Worm (Caenorhabditis elegans) whole organism, L4 larva: ENCODE results near the gene C33B4.5.
A peak's percentile ranks its signal among the peaks of the same experiment; 100 is the strongest.

ENCODE experiments used
- D1046.2 ChIP-seq: fragments of 200-800 bp; sonication (Bioruptor generic); IDR thresholded peaks from 2 replicates; pipeline ENCODE4 v1.3.6; 2022; ENCODE audit warnings: missing genetic modification characterization, missing compliant biosample characterization
- F37D6.2 ChIP-seq: sonication (generic microtip); optimal IDR thresholded peaks from 2 replicates; lab custom pipeline; 2016; ENCODE audit warnings: mild to moderate bottlenecking, missing genetic modification characterization, missing compliant biosample characterization
- F49E8.2 ChIP-seq: sonication (generic microtip); optimal IDR thresholded peaks from 2 replicates; lab custom pipeline; 2016; ENCODE audit warnings: missing compliant biosample characterization, mild to moderate bottlenecking, missing genetic modification characterization, borderline replicate concordance
- Y5F2A.4 ChIP-seq: fragments of 200-800 bp; sonication (Bioruptor generic); optimal IDR thresholded peaks from 2 replicates; lab custom pipeline; 2018; ENCODE audit warnings: mild to moderate bottlenecking, missing genetic modification characterization, missing compliant biosample characterization
- aha-1 ChIP-seq: fragments of 150-350 bp; peaks from one replicate; lab custom pipeline; 2014; ENCODE audit warnings: missing biosample characterization, missing genetic modification characterization
- ama-1 ChIP-seq: fragments of 150-350 bp; optimal IDR thresholded peaks from 2 replicates; lab custom pipeline; 2014; ENCODE audit warnings: inconsistent platforms, mixed read lengths
- attf-4 ChIP-seq: sonication (generic microtip); optimal IDR thresholded peaks from 3 replicates; lab custom pipeline; 2017; ENCODE audit warnings: missing biosample characterization, missing genetic modification characterization
- ceh-20 ChIP-seq: fragments of 200-800 bp; sonication (Bioruptor generic); IDR thresholded peaks from 2 replicates; pipeline ENCODE4 v1.3.6; 2022; ENCODE audit warnings: missing genetic modification reagents, missing genetic modification characterization, missing compliant biosample characterization
- ceh-44 ChIP-seq: fragments of 200-800 bp; sonication (Bioruptor generic); IDR thresholded peaks from 2 replicates; pipeline ENCODE4 v1.3.6; 2022; ENCODE audit warnings: missing genetic modification reagents, missing genetic modification characterization, missing compliant biosample characterization
- ceh-62 ChIP-seq: sonication (generic microtip); optimal IDR thresholded peaks from 2 replicates; lab custom pipeline; 2017; ENCODE audit warnings: missing biosample characterization, missing genetic modification characterization
- ces-1 ChIP-seq: fragments of 150-350 bp; sonication (generic microtip); optimal IDR thresholded peaks from 4 replicates; lab custom pipeline; 2014; ENCODE audit warnings: missing biosample characterization, missing genetic modification reagents, missing genetic modification characterization
- cey-2 ChIP-seq: sonication (generic microtip); optimal IDR thresholded peaks from 3 replicates; lab custom pipeline; 2017; ENCODE audit warnings: missing genetic modification characterization, mild to moderate bottlenecking, missing compliant biosample characterization, antibody characterized with exemption, borderline replicate concordance; ENCODE audit not compliant: insufficient read depth
- daf-12 ChIP-seq: fragments of 150-350 bp; optimal IDR thresholded peaks from 2 replicates; lab custom pipeline; 2014; ENCODE audit warnings: missing biosample characterization, missing genetic modification reagents, missing genetic modification characterization
- daf-8 ChIP-seq: fragments of 200-800 bp; sonication (Bioruptor generic); IDR thresholded peaks from 2 replicates; pipeline ENCODE4 v1.3.6; 2022; ENCODE audit warnings: missing genetic modification characterization, missing compliant biosample characterization
- dmd-8 ChIP-seq: fragments of 200-800 bp; sonication (Bioruptor generic); IDR thresholded peaks from 2 replicates; pipeline ENCODE4 v1.3.6; 2022; ENCODE audit warnings: missing genetic modification characterization, missing compliant biosample characterization
- lin-13 ChIP-seq: fragments of 150-350 bp; optimal IDR thresholded peaks from 2 replicates; lab custom pipeline; 2014; ENCODE audit warnings: missing biosample characterization, missing genetic modification reagents, missing genetic modification characterization
- lir-3 ChIP-seq: sonication (generic microtip); optimal IDR thresholded peaks from 2 replicates; lab custom pipeline; 2016; ENCODE audit warnings: mild to moderate bottlenecking, missing genetic modification characterization, missing compliant biosample characterization
- lsy-2 ChIP-seq, 2 experiments: fragments of 150-350 bp in 1 of 2; sonication (generic microtip) in 1 of 2; optimal IDR thresholded peaks; 2 replicates each; lab custom pipeline; 2014 to 2017; ENCODE audit warnings: missing biosample characterization in 2 of 2, missing genetic modification characterization in 2 of 2
- mdl-1 ChIP-seq, 2 experiments: fragments of 150-350 bp in 1 of 2; sonication (generic microtip) in 1 of 2; optimal IDR thresholded peaks; 2 replicates each; lab custom pipeline; 2014 to 2017; ENCODE audit warnings: missing biosample characterization in 2 of 2, missing genetic modification characterization in 2 of 2
- mep-1 ChIP-seq: fragments of 150-350 bp; sonication (generic microtip); optimal IDR thresholded peaks from 3 replicates; lab custom pipeline; 2014; ENCODE audit warnings: missing biosample characterization, missing genetic modification characterization
- mxl-2 ChIP-seq: fragments of 200-800 bp; sonication (Bioruptor generic); conservative IDR thresholded peaks from 2 replicates; pipeline ENCODE4 v1.3.6; 2022; ENCODE audit warnings: missing genetic modification reagents, missing genetic modification characterization, missing compliant biosample characterization
- mxl-3 ChIP-seq: fragments of 200-800 bp; sonication (Bioruptor generic); optimal IDR thresholded peaks from 2 replicates; lab custom pipeline; 2018; ENCODE audit warnings: mild to moderate bottlenecking, missing genetic modification characterization, missing compliant biosample characterization
- nhr-111 ChIP-seq: fragments of 200-800 bp; sonication (Bioruptor generic); optimal IDR thresholded peaks from 2 replicates; lab custom pipeline; 2018; ENCODE audit warnings: mild to moderate bottlenecking, missing genetic modification characterization, missing compliant biosample characterization
- nhr-28 ChIP-seq: fragments of 150-350 bp; optimal IDR thresholded peaks from 2 replicates; lab custom pipeline; 2014; ENCODE audit warnings: missing biosample characterization, missing genetic modification characterization
- nhr-42 ChIP-seq: fragments of 200-800 bp; sonication (Bioruptor generic); IDR thresholded peaks from 2 replicates; pipeline ENCODE4 v1.3.6; 2022; ENCODE audit warnings: missing genetic modification characterization, missing compliant biosample characterization
- nhr-48 ChIP-seq: sonication (generic microtip); optimal IDR thresholded peaks from 2 replicates; lab custom pipeline; 2016; ENCODE audit warnings: mild to moderate bottlenecking, missing genetic modification characterization, missing compliant biosample characterization
- pha-4 ChIP-seq, 2 experiments: fragments of 150-350 bp in 1 of 2; fragments of 200-800 bp in 1 of 2; sonication (Bioruptor generic) in 1 of 2; IDR thresholded peaks in 1 of 2; optimal IDR thresholded peaks in 1 of 2; 2 replicates each; pipeline versions ENCODE4 v1.3.6 to Lab custom; 2014 to 2022; ENCODE audit warnings: missing genetic modification characterization in 2 of 2, missing genetic modification reagents in 2 of 2, missing biosample characterization in 1 of 2, missing compliant biosample characterization in 1 of 2
- rbr-2 ChIP-seq: sonication (generic microtip); optimal IDR thresholded peaks from 2 replicates; lab custom pipeline; 2016; ENCODE audit warnings: missing genotype, missing genetic modification characterization, missing compliant biosample characterization
- set-16 ChIP-seq: fragments of 200-800 bp; sonication (Bioruptor generic); IDR thresholded peaks from 2 replicates; pipeline ENCODE4 v1.3.6; 2022; ENCODE audit warnings: missing genetic modification reagents, missing genetic modification characterization, missing compliant biosample characterization
- skn-1 ChIP-seq: fragments of 150-350 bp; optimal IDR thresholded peaks from 2 replicates; lab custom pipeline; 2014; ENCODE audit warnings: missing biosample characterization, missing genetic modification characterization
- snpc-1.2 ChIP-seq: fragments of 200-800 bp; sonication (Bioruptor generic); IDR thresholded peaks from 2 replicates; pipeline ENCODE4 v1.3.6; 2022; ENCODE audit warnings: missing genetic modification reagents, missing genetic modification characterization, missing compliant biosample characterization
- tag-97 ChIP-seq: fragments of 200-800 bp; sonication (Bioruptor generic); IDR thresholded peaks from 2 replicates; pipeline ENCODE4 v1.3.6; 2022; ENCODE audit warnings: missing genetic modification characterization, missing compliant biosample characterization
- unc-62 ChIP-seq, 3 experiments: fragments of 150-350 bp in 1 of 3; sonication (generic microtip); optimal IDR thresholded peaks in 2 of 3; peaks in 1 of 3; 1 replicate in 1 of 3; 2 replicates in 2 of 3; lab custom pipeline; 2014 to 2017; ENCODE audit warnings: missing biosample characterization in 3 of 3, missing genetic modification characterization in 3 of 3, missing genetic modification reagents in 3 of 3, missing genotype in 1 of 3

C33B4.5 gene

ce11 chrII:11376598-11377108 lies 6.5 kb upstream of the C33B4.5 start (continued):
- TF ChIP-seq unc-62 (GFP tag; optimal IDR thresholded peaks at IDR 0.05 in 1 of 2; lab: Kevin White, UChicago) (peak in 1 of 2 experiments; percentile 88), unc-62 (tag; optimal IDR thresholded peaks at IDR 0.05; lab: Kevin White, UChicago) (no peak), D1046.2 (GFP tag; lab: Robert Waterston, UW) (peak; percentile 73), rbr-2 (tag; lab: Kevin White, UChicago) (peak; percentile 41), lir-3 (tag; lab: Kevin White, UChicago) (no peak), ces-1 (no peak), nhr-28 (no peak), ceh-62 (tag; lab: Kevin White, UChicago) (no peak), lsy-2 (tag; optimal IDR thresholded peaks at IDR 0.05; lab: Kevin White, UChicago) (peak in 1 of 2 experiments; percentile 60), aha-1 (tag; lab: Kevin White, UChicago) (peak; percentile 82), cey-2 (tag; lab: Kevin White, UChicago) (no peak), mxl-3 (GFP tag; lab: Kevin White, UChicago) (no peak), skn-1 (tag; lab: Kevin White, UChicago) (no peak), mxl-2 (GFP tag; lab: Robert Waterston, UW) (no peak), F37D6.2 (tag; lab: Kevin White, UChicago) (no peak), ceh-20 (GFP tag; lab: Robert Waterston, UW) (no peak), nhr-111 (peak; percentile 74), daf-8 (no peak), F49E8.2 (tag; lab: Kevin White, UChicago) (peak; percentile 95), nhr-42 (GFP tag; lab: Robert Waterston, UW) (0 out of 2 replicates have a peak, but pooled peaks have one; percentile 69), snpc-1.2 (GFP tag; lab: Robert Waterston, UW) (peak; percentile 86), attf-4 (tag; lab: Kevin White, UChicago) (no peak), pha-4 (GFP tag; IDR thresholded peaks at IDR 0.05; lab: Robert Waterston, UW) (peak; percentile 66), pha-4 (tag; optimal IDR thresholded peaks at IDR 0.05; lab: Kevin White, UChicago) (no peak), dmd-8 (GFP tag; lab: Robert Waterston, UW) (peak; percentile 10; the same call in 1 of the 2 replicates), ama-1 (lab: Kevin White, UChicago) (peak; percentile 98), Y5F2A.4 (GFP tag; lab: Kevin White, UChicago) (no peak), nhr-48 (tag; lab: Kevin White, UChicago) (peak; percentile 70), lin-13 (GFP tag; lab: Kevin White, UChicago) (peak; percentile 51), mep-1 (tag; lab: Kevin White, UChicago) (peak; percentile 61)

- no peak for TF ChIP-seq lin-13 (GFP tag; lab: Kevin White, UChicago)
- TF ChIP-seq dmd-8 (GFP tag; lab: Robert Waterston, UW): no peak
- no peak for TF ChIP-seq tag-97 (GFP tag; lab: Robert Waterston, UW)
- no peak for TF ChIP-seq ceh-20 (GFP tag; lab: Robert Waterston, UW)
- no peak for TF ChIP-seq ceh-44
- no peak for TF ChIP-seq daf-12 (tag; lab: Kevin White, UChicago)
- TF ChIP-seq unc-62 (GFP tag; optimal IDR thresholded peaks at IDR 0.05 in 1 of 2; lab: Kevin White, UChicago): no peak
- TF ChIP-seq unc-62 (tag; optimal IDR thresholded peaks at IDR 0.05; lab: Kevin White, UChicago): no peak
- TF ChIP-seq mxl-2 (GFP tag; lab: Robert Waterston, UW): no peak
- TF ChIP-seq mdl-1 (tag; optimal IDR thresholded peaks at IDR 0.05; lab: Kevin White, UChicago): no peak
Measured at ce11 chrII:11377700-11378099, 5.4 kb upstream of the C33B4.5 start.

- TF ChIP-seq unc-62 (GFP tag; optimal IDR thresholded peaks at IDR 0.05 in 1 of 2; lab: Kevin White, UChicago): peak in 1 of 2 experiments; percentile 60
- no peak for TF ChIP-seq unc-62 (tag; optimal IDR thresholded peaks at IDR 0.05; lab: Kevin White, UChicago)
- TF ChIP-seq attf-4 (tag; lab: Kevin White, UChicago): no peak
Measured at ce11 chrII:11384099-11384498, 972 bp downstream of the C33B4.5 start.

ce11 chrII:11386950-11387349 lies 3.8 kb downstream of the C33B4.5 start:
- TF ChIP-seq set-16 (GFP tag; lab: Robert Waterston, UW) (peak; percentile 72), ceh-44 (no peak)
- TF ChIP-seq, all 104 proteins: peak for 1
